Fruit fly (Drosophila melanogaster) whole organism, embryonic: ENCODE results near the gene CG6709.

Experiments used
- BtbVII ChIP-seq: fragments of 200-800 bp; sonication (Bioruptor generic); optimal IDR thresholded peaks from 3 replicates; lab custom pipeline; 2017; ENCODE audit warnings: missing biosample characterization, mild to moderate bottlenecking, missing genetic modification characterization
- CG10979 ChIP-seq: fragments of 200-800 bp; sonication (Bioruptor generic); optimal IDR thresholded peaks from 2 replicates; lab custom pipeline; 2018; ENCODE audit warnings: missing biosample characterization, mild to moderate bottlenecking, missing genetic modification characterization, moderate library complexity
- CG11696 ChIP-seq: fragments of 200-800 bp; sonication (Bioruptor generic); IDR thresholded peaks from 2 replicates; pipeline ENCODE4 v1.3.6; 2022; ENCODE audit warnings: missing biosample characterization, missing genetic modification characterization
- CG12155 ChIP-seq: fragments of 200-800 bp; sonication (Bioruptor generic); optimal IDR thresholded peaks from 3 replicates; lab custom pipeline; 2016; ENCODE audit warnings: missing biosample characterization, missing genetic modification characterization
- CG12236 ChIP-seq: fragments of 200-800 bp; sonication (Bioruptor generic); optimal IDR thresholded peaks from 2 replicates; lab custom pipeline; 2016; ENCODE audit warnings: missing biosample characterization, missing genetic modification characterization
- CG12659 ChIP-seq: fragments of 200-800 bp; sonication (Bioruptor generic); optimal IDR thresholded peaks from 3 replicates; lab custom pipeline; 2017; ENCODE audit warnings: mild to moderate bottlenecking, missing biosample characterization, missing genetic modification reagents, missing genetic modification characterization
- CG13894 ChIP-seq: fragments of 200-800 bp; sonication (Bioruptor generic); optimal IDR thresholded peaks from 3 replicates; lab custom pipeline; 2018; ENCODE audit warnings: missing biosample characterization, mild to moderate bottlenecking, missing genetic modification characterization, moderate library complexity
- CG14014 ChIP-seq: fragments of 200-800 bp; sonication (Bioruptor generic); IDR thresholded peaks from 2 replicates; pipeline ENCODE4 v1.3.6; 2022; ENCODE audit warnings: missing biosample characterization, missing genetic modification characterization
- CG15011 ChIP-seq: fragments of 200-800 bp; sonication (Bioruptor generic); optimal IDR thresholded peaks from 3 replicates; lab custom pipeline; 2018; ENCODE audit warnings: missing biosample characterization, mild to moderate bottlenecking, missing genetic modification characterization
- CG16863 ChIP-seq: fragments of 200-800 bp; sonication (Bioruptor generic); optimal IDR thresholded peaks from 3 replicates; lab custom pipeline; 2016; ENCODE audit warnings: missing biosample characterization, missing genetic modification characterization
- CG17829 ChIP-seq: fragments of 200-800 bp; optimal IDR thresholded peaks from 2 replicates; lab custom pipeline; 2019; ENCODE audit warnings: missing biosample characterization, mild to moderate bottlenecking, missing genetic modification characterization, moderate library complexity
- CG18262 ChIP-seq: fragments of 200-800 bp; optimal IDR thresholded peaks from 3 replicates; lab custom pipeline; 2019; ENCODE audit warnings: missing biosample characterization, mild to moderate bottlenecking, missing genetic modification characterization, moderate library complexity
- CG30431 ChIP-seq: fragments of 200-800 bp; sonication (Bioruptor generic); optimal IDR thresholded peaks from 2 replicates; lab custom pipeline; 2017; ENCODE audit warnings: missing biosample characterization, missing genetic modification characterization
- CG3847 ChIP-seq: fragments of 200-800 bp; sonication (Bioruptor generic); IDR thresholded peaks from 2 replicates; pipeline ENCODE4 v1.3.6; 2022; ENCODE audit warnings: missing biosample characterization, missing genetic modification characterization
- CG4404 ChIP-seq: fragments of 200-800 bp; sonication (Bioruptor generic); IDR thresholded peaks from 2 replicates; pipeline ENCODE4 v1.3.6; 2022; ENCODE audit warnings: missing biosample characterization, missing genetic modification characterization
- CrebB ChIP-seq: fragments of 200-800 bp; sonication (Bioruptor generic); optimal IDR thresholded peaks from 3 replicates; lab custom pipeline; 2018; ENCODE audit warnings: missing biosample characterization, mild to moderate bottlenecking, missing genetic modification characterization
- D ChIP-seq, 2 experiments: fragments of 200-800 bp in 1 of 2; fragments of >200 bp in 1 of 2; sonication (Bioruptor generic) in 1 of 2; optimal IDR thresholded peaks; 2 replicates in 1 of 2; 3 replicates in 1 of 2; lab custom pipeline; 2017; ENCODE audit warnings: mild to moderate bottlenecking in 1 of 2, missing biosample characterization in 1 of 2, missing genetic modification characterization in 1 of 2, missing genetic modification reagents in 1 of 2
- D19A ChIP-seq: fragments of 200-800 bp; optimal IDR thresholded peaks from 3 replicates; lab custom pipeline; 2019; ENCODE audit warnings: missing biosample characterization, mild to moderate bottlenecking, missing genetic modification characterization, moderate library complexity
- Gsc ChIP-seq: fragments of 200-800 bp; sonication (Bioruptor generic); IDR thresholded peaks from 2 replicates; pipeline ENCODE4 v1.3.6; 2022; ENCODE audit warnings: missing biosample characterization, missing genetic modification characterization
- Gug ChIP-seq: fragments of 200-800 bp; sonication (Bioruptor generic); IDR thresholded peaks from 4 replicates; pipeline ENCODE4 v1.3.6; 2022; ENCODE audit warnings: missing biosample characterization, missing genetic modification characterization
- HLH4C ChIP-seq: fragments of 200-800 bp; sonication (Bioruptor generic); IDR thresholded peaks from 3 replicates; pipeline ENCODE4 v1.3.6; 2022; ENCODE audit warnings: missing biosample characterization, missing genetic modification characterization; ENCODE audit not compliant: partially characterized antibody
- HmgD ChIP-seq: fragments of 200-800 bp; sonication (Bioruptor generic); optimal IDR thresholded peaks from 3 replicates; lab custom pipeline; 2016; ENCODE audit warnings: missing biosample characterization, missing genetic modification characterization
- Hr78 ChIP-seq, 2 experiments: fragments of 200-800 bp in 1 of 2; fragments of >200 bp in 1 of 2; sonication (Bioruptor generic) in 1 of 2; optimal IDR thresholded peaks; 2 replicates each; lab custom pipeline; 2017 to 2019; ENCODE audit warnings: missing biosample characterization in 2 of 2, missing genetic modification characterization in 2 of 2, mild to moderate bottlenecking in 1 of 2, moderate library complexity in 1 of 2
- PHDP ChIP-seq: fragments of 200-800 bp; sonication (Bioruptor generic); optimal IDR thresholded peaks from 3 replicates; lab custom pipeline; 2018; ENCODE audit warnings: missing biosample characterization, mild to moderate bottlenecking, missing genetic modification characterization, moderate library complexity
- Pdp1 ChIP-seq, 2 experiments: fragments of 200-800 bp; sonication (Bioruptor generic); optimal IDR thresholded peaks; 3 replicates each; lab custom pipeline; 2016; ENCODE audit warnings: missing biosample characterization in 2 of 2, missing genetic modification characterization in 2 of 2, mild to moderate bottlenecking in 1 of 2, moderate library complexity in 1 of 2
- Side ChIP-seq: fragments of 200-800 bp; sonication (Bioruptor generic); optimal IDR thresholded peaks from 2 replicates; lab custom pipeline; 2016; ENCODE audit warnings: missing biosample characterization, missing genetic modification characterization
- Usf ChIP-seq: fragments of 200-800 bp; sonication (Bioruptor generic); optimal IDR thresholded peaks from 2 replicates; lab custom pipeline; 2017; ENCODE audit warnings: missing genotype, missing biosample characterization, missing genetic modification characterization
- abd-A ChIP-seq: fragments of 200-800 bp; sonication (Bioruptor generic); optimal IDR thresholded peaks from 3 replicates; lab custom pipeline; 2019; ENCODE audit warnings: missing biosample characterization, mild to moderate bottlenecking, missing genetic modification characterization, moderate library complexity
- al ChIP-seq: fragments of 200-800 bp; sonication (Bioruptor generic); IDR thresholded peaks from 2 replicates; pipeline ENCODE4 v1.3.6; 2022; ENCODE audit warnings: missing biosample characterization, missing genetic modification characterization
- ase ChIP-seq: fragments of 200-800 bp; sonication (Bioruptor generic); IDR thresholded peaks from 3 replicates; pipeline ENCODE4 v1.3.6; 2022; ENCODE audit warnings: missing biosample characterization, missing genetic modification characterization
- chif ChIP-seq, 2 experiments: fragments of 200-800 bp; sonication (Bioruptor generic); optimal IDR thresholded peaks; 3 replicates each; lab custom pipeline; 2016; ENCODE audit warnings: missing biosample characterization in 2 of 2, missing genetic modification characterization in 2 of 2
- chinmo ChIP-seq: fragments of 200-800 bp; sonication (Bioruptor generic); IDR thresholded peaks from 4 replicates; pipeline ENCODE4 v1.3.6; 2022; ENCODE audit warnings: missing biosample characterization, missing genetic modification characterization; ENCODE audit not compliant: partially characterized antibody
- corto ChIP-seq: fragments of 200-800 bp; sonication (Bioruptor generic); optimal IDR thresholded peaks from 2 replicates; lab custom pipeline; 2016; ENCODE audit warnings: missing biosample characterization, mild to moderate bottlenecking, missing genetic modification characterization, moderate library complexity
- dm ChIP-seq: fragments of 200-800 bp; sonication (Bioruptor generic); optimal IDR thresholded peaks from 3 replicates; lab custom pipeline; 2016; ENCODE audit warnings: missing biosample characterization, missing genetic modification characterization
- gsb-n ChIP-seq: fragments of 200-800 bp; sonication (Bioruptor generic); optimal IDR thresholded peaks from 3 replicates; lab custom pipeline; 2018; ENCODE audit warnings: missing biosample characterization, mild to moderate bottlenecking, missing genetic modification characterization
- hth ChIP-seq: fragments of >200 bp; optimal IDR thresholded peaks from 2 replicates; lab custom pipeline; 2017; ENCODE audit warnings: inconsistent platforms
- kay ChIP-seq: fragments of 200-800 bp; sonication (Bioruptor generic); optimal IDR thresholded peaks from 2 replicates; lab custom pipeline; 2016; ENCODE audit warnings: missing biosample characterization, missing genetic modification characterization
- lilli ChIP-seq: fragments of 200-800 bp; sonication (Bioruptor generic); optimal IDR thresholded peaks from 3 replicates; lab custom pipeline; 2016; ENCODE audit warnings: missing biosample characterization, missing genetic modification characterization
- odd ChIP-seq: fragments of 200-800 bp; sonication (Bioruptor generic); optimal IDR thresholded peaks from 2 replicates; lab custom pipeline; 2017; ENCODE audit warnings: missing biosample characterization, mild to moderate bottlenecking, missing genetic modification characterization
- p53 ChIP-seq: fragments of 200-800 bp; sonication (Bioruptor generic); optimal IDR thresholded peaks from 2 replicates; lab custom pipeline; 2016; ENCODE audit warnings: missing biosample characterization, missing genetic modification characterization
- pan ChIP-seq, 4 experiments: fragments of >200 bp in 3 of 4; fragments of 200-800 bp in 1 of 4; sonication (Bioruptor generic) in 1 of 4; optimal IDR thresholded peaks in 3 of 4; IDR thresholded peaks in 1 of 4; 2 replicates each; pipeline versions ENCODE4 v1.3.6 to Lab custom; 2017 to 2022; ENCODE audit warnings: missing biosample characterization in 2 of 4, missing genetic modification characterization in 2 of 4, mixed read lengths in 1 of 4
- pb ChIP-seq: fragments of 200-800 bp; sonication (Bioruptor generic); optimal IDR thresholded peaks from 3 replicates; lab custom pipeline; 2016; ENCODE audit warnings: missing biosample characterization, missing genetic modification characterization
- pnt ChIP-seq: fragments of 200-800 bp; sonication (Bioruptor generic); optimal IDR thresholded peaks from 3 replicates; lab custom pipeline; 2016; ENCODE audit warnings: missing biosample characterization, missing genetic modification characterization
- sc ChIP-seq, 3 experiments: fragments of >200 bp in 2 of 3; fragments of 200-800 bp in 1 of 3; sonication (Bioruptor generic) in 1 of 3; optimal IDR thresholded peaks; 2 replicates in 2 of 3; 3 replicates in 1 of 3; lab custom pipeline; 2017; ENCODE audit warnings: mild to moderate bottlenecking in 1 of 3, missing biosample characterization in 1 of 3, missing genetic modification characterization in 1 of 3, missing genetic modification reagents in 1 of 3
- scrt ChIP-seq: fragments of 200-800 bp; sonication (Bioruptor generic); optimal IDR thresholded peaks from 2 replicates; lab custom pipeline; 2018; ENCODE audit warnings: missing biosample characterization, mild to moderate bottlenecking, missing genetic modification characterization, moderate library complexity
- shn ChIP-seq: fragments of 200-800 bp; sonication (Bioruptor generic); optimal IDR thresholded peaks from 3 replicates; lab custom pipeline; 2016; ENCODE audit warnings: missing biosample characterization, missing genetic modification characterization
- z ChIP-seq: fragments of 200-800 bp; sonication (Bioruptor generic); IDR thresholded peaks from 3 replicates; pipeline ENCODE4 v1.3.6; 2022; ENCODE audit warnings: missing biosample characterization, missing genetic modification characterization
- zen ChIP-seq: fragments of 200-800 bp; sonication (Bioruptor generic); optimal IDR thresholded peaks from 3 replicates; lab custom pipeline; 2018; ENCODE audit warnings: missing biosample characterization, mild to moderate bottlenecking, missing genetic modification characterization, moderate library complexity

CG6709 gene

dm6 chr3L:9847420-9847977, 47.0 kb downstream of the CG6709 start (continued):
- TF ChIP-seq gsb-n (tag; lab: Kevin White, UChicago) (no peak), pan (optimal IDR thresholded peaks at IDR 0.05; lab: Kevin White, UChicago) (no peak), pan (GFP tag; optimal IDR thresholded peaks at IDR 0.05 in 1 of 2, IDR thresholded peaks at IDR 0.05 in 1 of 2) (peak in 1 of 2 experiments; percentile 68), CG18262 (peak; percentile 2), Pdp1 (GFP tag; optimal IDR thresholded peaks at IDR 0.05; lab: Kevin White, UChicago) (peak; percentile 49 to 75), BtbVII (GFP tag; lab: Kevin White, UChicago) (peak; percentile 42), CrebB (tag; lab: Kevin White, UChicago) (peak; percentile 36), shn (GFP tag; lab: Kevin White, UChicago) (peak; percentile 23), chif (GFP tag; optimal IDR thresholded peaks at IDR 0.05; lab: Kevin White, UChicago) (peak in 1 of 2 experiments; percentile 48), CG12659 (GFP tag; lab: Kevin White, UChicago) (peak; percentile 55), D19A (tag; lab: Kevin White, UChicago) (peak; percentile 94), al (GFP tag; lab: Robert Waterston, UW) (peak; percentile 56; the same call in 1 of the 2 replicates), scrt (GFP tag; lab: Kevin White, UChicago) (peak; percentile 23), abd-A (tag; lab: Kevin White, UChicago) (peak; percentile 75), odd (GFP tag; lab: Kevin White, UChicago) (no peak), CG10979 (tag; lab: Kevin White, UChicago) (no peak), kay (GFP tag; lab: Kevin White, UChicago) (peak; percentile 15), pnt (GFP tag; lab: Kevin White, UChicago) (no peak), Usf (GFP tag; lab: Kevin White, UChicago) (no peak), p53 (GFP tag; lab: Kevin White, UChicago) (no peak), lilli (GFP tag; lab: Kevin White, UChicago) (peak; percentile 76), HmgD (GFP tag; lab: Kevin White, UChicago) (no peak), PHDP (tag; lab: Kevin White, UChicago) (peak; percentile 60), chinmo (GFP tag; lab: Robert Waterston, UW) (no peak), CG12236 (GFP tag; lab: Kevin White, UChicago) (no peak), corto (no peak), CG3847 (GFP tag; lab: Robert Waterston, UW) (peak; percentile 34; the same call in 1 of the 2 replicates), CG4404 (GFP tag; lab: Robert Waterston, UW) (no peak), z (GFP tag; lab: Robert Waterston, UW) (no peak; the same call in 2 of the 3 replicates), CG15011 (peak; percentile 13), ase (peak; percentile 42; the same call in 2 of the 3 replicates), Hr78 (GFP tag; optimal IDR thresholded peaks at IDR 0.05; lab: Kevin White, UChicago) (no peak), hth (lab: Kevin White, UChicago) (no peak), HLH4C (no peak), D (optimal IDR thresholded peaks at IDR 0.05; lab: Kevin White, UChicago) (no peak), D (GFP tag; optimal IDR thresholded peaks at IDR 0.05; lab: Kevin White, UChicago) (no peak), dm (no peak), CG14014 (GFP tag; lab: Robert Waterston, UW) (peak; percentile 77), CG12155 (GFP tag; lab: Kevin White, UChicago) (peak; percentile 50), CG16863 (GFP tag; lab: Kevin White, UChicago) (peak; percentile 24), CG11696 (peak; percentile 63; the same call in 1 of the 2 replicates), Side (GFP tag; lab: Kevin White, UChicago) (no peak), CG17829 (peak; percentile 9), CG13894 (tag; lab: Kevin White, UChicago) (peak; percentile 16), Gug (peak; percentile 33; the same call in 2 of the 4 replicates), pb (GFP tag; lab: Kevin White, UChicago) (peak; percentile 41), Gsc (GFP tag; lab: Robert Waterston, UW) (no peak), sc (optimal IDR thresholded peaks at IDR 0.05; lab: Kevin White, UChicago) (no peak), sc (GFP tag; optimal IDR thresholded peaks at IDR 0.05; lab: Kevin White, UChicago) (no peak), CG30431 (GFP tag; lab: Kevin White, UChicago) (no peak), zen (tag; lab: Kevin White, UChicago) (no peak)
